Fruit fly (Drosophila melanogaster) whole organism, embryonic: ENCODE measurements around the gene spirit.

Source experiments
- Bdp1 ChIP-seq: fragments of 200-800 bp; sonication (Bioruptor generic); optimal IDR thresholded peaks from 3 replicates; lab custom pipeline; 2016; ENCODE audit warnings: missing biosample characterization, missing genetic modification characterization
- Blimp-1 ChIP-seq: fragments of 200-800 bp; sonication (Bioruptor generic); optimal IDR thresholded peaks from 3 replicates; lab custom pipeline; 2018; ENCODE audit warnings: missing biosample characterization, missing genetic modification characterization, mild to moderate bottlenecking, moderate library complexity, missing genetic modification reagents
- CG10543 ChIP-seq: fragments of 200-800 bp; sonication (Bioruptor generic); optimal IDR thresholded peaks from 3 replicates; lab custom pipeline; 2017; ENCODE audit warnings: missing biosample characterization, mild to moderate bottlenecking, missing genetic modification characterization, moderate library complexity
- CG11085 ChIP-seq: fragments of 200-800 bp; sonication (Bioruptor generic); IDR thresholded peaks from 2 replicates; pipeline ENCODE4 v1.3.6; 2022; ENCODE audit warnings: missing biosample characterization, missing genetic modification characterization
- CG12659 ChIP-seq: fragments of 200-800 bp; sonication (Bioruptor generic); optimal IDR thresholded peaks from 3 replicates; lab custom pipeline; 2017; ENCODE audit warnings: mild to moderate bottlenecking, missing biosample characterization, missing genetic modification reagents, missing genetic modification characterization
- CG14441 ChIP-seq: fragments of 200-800 bp; sonication (Bioruptor generic); IDR thresholded peaks from 2 replicates; pipeline ENCODE4 v1.3.6; 2022; ENCODE audit warnings: missing biosample characterization, missing genetic modification characterization
- CG17385 ChIP-seq: fragments of 200-800 bp; sonication (Bioruptor generic); optimal IDR thresholded peaks from 3 replicates; lab custom pipeline; 2018; ENCODE audit warnings: missing biosample characterization, mild to moderate bottlenecking, missing genetic modification characterization
- CG17612 ChIP-seq: fragments of 200-800 bp; sonication (Bioruptor generic); IDR thresholded peaks from 2 replicates; pipeline ENCODE4 v1.3.6; 2022; ENCODE audit warnings: missing biosample characterization, missing genetic modification characterization
- CG1792 ChIP-seq: fragments of 200-800 bp; sonication (Bioruptor generic); optimal IDR thresholded peaks from 2 replicates; lab custom pipeline; 2016; ENCODE audit warnings: missing biosample characterization, missing genetic modification characterization
- CG1832 ChIP-seq: fragments of 200-800 bp; sonication (Bioruptor generic); optimal IDR thresholded peaks from 2 replicates; lab custom pipeline; 2017; ENCODE audit warnings: missing biosample characterization, mild to moderate bottlenecking, missing genetic modification characterization, inconsistent platforms
- CG18764 ChIP-seq: fragments of 200-800 bp; sonication (Bioruptor generic); optimal IDR thresholded peaks from 3 replicates; lab custom pipeline; 2016; ENCODE audit warnings: missing biosample characterization, missing genetic modification characterization
- CG8089 ChIP-seq: fragments of 200-800 bp; sonication (Bioruptor generic); optimal IDR thresholded peaks from 3 replicates; lab custom pipeline; 2016; ENCODE audit warnings: missing biosample characterization, missing genetic modification characterization
- CG8281 ChIP-seq: fragments of 200-800 bp; sonication (Bioruptor generic); optimal IDR thresholded peaks from 2 replicates; lab custom pipeline; 2018; ENCODE audit warnings: missing biosample characterization, mild to moderate bottlenecking, missing genetic modification characterization, moderate library complexity
- CG8388 ChIP-seq: fragments of 200-800 bp; sonication (Bioruptor generic); optimal IDR thresholded peaks from 2 replicates; lab custom pipeline; 2019; ENCODE audit warnings: missing biosample characterization, mild to moderate bottlenecking, missing genetic modification characterization, moderate library complexity
- CG8765 ChIP-seq: fragments of 200-800 bp; sonication (Bioruptor generic); IDR thresholded peaks from 2 replicates; pipeline ENCODE4 v1.3.6; 2022; ENCODE audit warnings: missing biosample characterization, missing genetic modification characterization
- CG9437 ChIP-seq: fragments of 200-800 bp; sonication (Bioruptor generic); optimal IDR thresholded peaks from 2 replicates; lab custom pipeline; 2018; ENCODE audit warnings: missing biosample characterization, mild to moderate bottlenecking, missing genetic modification characterization
- Chrac-16 ChIP-seq: fragments of 200-800 bp; sonication (Bioruptor generic); optimal IDR thresholded peaks from 3 replicates; lab custom pipeline; 2016; ENCODE audit warnings: missing biosample characterization, missing genetic modification characterization
- CkIIα-i1 ChIP-seq: fragments of 200-800 bp; sonication (Bioruptor generic); IDR thresholded peaks from 2 replicates; pipeline ENCODE4 v1.3.6; 2022; ENCODE audit warnings: missing biosample characterization, missing genetic modification characterization
- Doc2 ChIP-seq: fragments of 200-800 bp; sonication (Bioruptor generic); IDR thresholded peaks from 2 replicates; pipeline ENCODE4 v1.3.6; 2022; ENCODE audit warnings: missing biosample characterization, missing genetic modification characterization
- E2f1 ChIP-seq: fragments of 200-800 bp; sonication (Bioruptor generic); IDR thresholded peaks from 2 replicates; pipeline ENCODE4 v1.3.6; 2022; ENCODE audit warnings: missing biosample characterization, missing genetic modification characterization
- Ets97D ChIP-seq: fragments of 200-800 bp; sonication (Bioruptor generic); optimal IDR thresholded peaks from 3 replicates; lab custom pipeline; 2016; ENCODE audit warnings: missing biosample characterization, missing genetic modification characterization
- Fer2 ChIP-seq: fragments of 200-800 bp; sonication (Bioruptor generic); optimal IDR thresholded peaks from 2 replicates; lab custom pipeline; 2018; ENCODE audit warnings: missing biosample characterization, mild to moderate bottlenecking, missing genetic modification characterization, moderate library complexity
- Jarid2 ChIP-seq: fragments of 200-800 bp; sonication (Bioruptor generic); optimal IDR thresholded peaks from 3 replicates; lab custom pipeline; 2017; ENCODE audit warnings: mild to moderate bottlenecking, missing biosample characterization, missing genetic modification reagents, missing genetic modification characterization
- Lhr ChIP-seq: fragments of 200-800 bp; sonication (Bioruptor generic); optimal IDR thresholded peaks from 3 replicates; lab custom pipeline; 2017; ENCODE audit warnings: mild to moderate bottlenecking, missing biosample characterization, missing genetic modification reagents, missing genetic modification characterization
- Lpt ChIP-seq: fragments of >200 bp; optimal IDR thresholded peaks from 2 replicates; lab custom pipeline; 2018; ENCODE audit warnings: missing biosample characterization, missing genetic modification characterization
- MESR4 ChIP-seq: fragments of 200-800 bp; sonication (Bioruptor generic); optimal IDR thresholded peaks from 2 replicates; lab custom pipeline; 2018; ENCODE audit warnings: missing biosample characterization, mild to moderate bottlenecking, missing genetic modification characterization, moderate library complexity
- MTF-1 ChIP-seq: fragments of 200-800 bp; sonication (Bioruptor generic); optimal IDR thresholded peaks from 2 replicates; lab custom pipeline; 2018; ENCODE audit warnings: missing biosample characterization, mild to moderate bottlenecking, missing genetic modification characterization, borderline replicate concordance
- Mes4 ChIP-seq: fragments of 200-800 bp; sonication (Bioruptor generic); optimal IDR thresholded peaks from 2 replicates; lab custom pipeline; 2016; ENCODE audit warnings: missing biosample characterization, missing genetic modification characterization
- Trl ChIP-seq, 3 experiments: fragments of >200 bp in 2 of 3; fragments of 200-800 bp in 1 of 3; sonication (Bioruptor generic) in 1 of 3; optimal IDR thresholded peaks; 2 replicates in 1 of 3; 3 replicates in 2 of 3; lab custom pipeline; 2016 to 2017; ENCODE audit warnings: missing biosample characterization in 1 of 3, missing genetic modification characterization in 1 of 3
- Xrp1 ChIP-seq: fragments of 200-800 bp; sonication (Bioruptor generic); IDR thresholded peaks from 2 replicates; pipeline ENCODE4 v1.3.6; 2022; ENCODE audit warnings: missing biosample characterization, missing genetic modification characterization
- amos ChIP-seq: fragments of 200-800 bp; sonication (Bioruptor generic); IDR thresholded peaks from 2 replicates; pipeline ENCODE4 v1.3.6; 2022; ENCODE audit warnings: missing biosample characterization, missing genetic modification characterization; ENCODE audit not compliant: partially characterized antibody
- az2 ChIP-seq: fragments of 200-800 bp; sonication (Bioruptor generic); optimal IDR thresholded peaks from 3 replicates; lab custom pipeline; 2016; ENCODE audit warnings: missing biosample characterization, missing genetic modification characterization
- cato ChIP-seq: fragments of 200-800 bp; sonication (Bioruptor generic); optimal IDR thresholded peaks from 2 replicates; lab custom pipeline; 2016; ENCODE audit warnings: missing biosample characterization, missing genetic modification characterization, borderline replicate concordance
- chif ChIP-seq, 2 experiments: fragments of 200-800 bp; sonication (Bioruptor generic); optimal IDR thresholded peaks; 3 replicates each; lab custom pipeline; 2016; ENCODE audit warnings: missing biosample characterization in 2 of 2, missing genetic modification characterization in 2 of 2
- emc ChIP-seq: fragments of 200-800 bp; sonication (Bioruptor generic); optimal IDR thresholded peaks from 2 replicates; lab custom pipeline; 2016; ENCODE audit warnings: missing biosample characterization, missing genetic modification characterization
- ems ChIP-seq: fragments of 200-800 bp; sonication (Bioruptor generic); optimal IDR thresholded peaks from 3 replicates; lab custom pipeline; 2016; ENCODE audit warnings: missing biosample characterization, missing genetic modification characterization
- fd3F ChIP-seq: fragments of 200-800 bp; sonication (Bioruptor generic); optimal IDR thresholded peaks from 2 replicates; lab custom pipeline; 2018; ENCODE audit warnings: missing biosample characterization, mild to moderate bottlenecking, missing genetic modification characterization, moderate library complexity
- ftz-f1 ChIP-seq: fragments of 200-800 bp; sonication (Bioruptor generic); optimal IDR thresholded peaks from 2 replicates; lab custom pipeline; 2016; ENCODE audit warnings: missing biosample characterization, missing genetic modification characterization
- gem ChIP-seq: fragments of 200-800 bp; sonication (Bioruptor generic); optimal IDR thresholded peaks from 2 replicates; lab custom pipeline; 2019; ENCODE audit warnings: missing biosample characterization, mild to moderate bottlenecking, missing genetic modification characterization, moderate library complexity
- gro ChIP-seq: fragments of 200-800 bp; sonication (Bioruptor generic); optimal IDR thresholded peaks from 2 replicates; lab custom pipeline; 2016; ENCODE audit warnings: missing biosample characterization, missing genetic modification characterization
- luna ChIP-seq: fragments of 200-800 bp; sonication (Bioruptor generic); optimal IDR thresholded peaks from 2 replicates; lab custom pipeline; 2016; ENCODE audit warnings: missing biosample characterization, missing genetic modification characterization
- oc ChIP-seq: fragments of 200-800 bp; sonication (Bioruptor generic); optimal IDR thresholded peaks from 2 replicates; lab custom pipeline; 2018; ENCODE audit warnings: missing biosample characterization, mild to moderate bottlenecking, missing genetic modification characterization, moderate library complexity
- phol ChIP-seq: fragments of 200-800 bp; sonication (Bioruptor generic); optimal IDR thresholded peaks from 3 replicates; lab custom pipeline; 2018; ENCODE audit warnings: missing biosample characterization, mild to moderate bottlenecking, missing genetic modification characterization, moderate library complexity
- psq ChIP-seq: fragments of 200-800 bp; sonication (Bioruptor generic); optimal IDR thresholded peaks from 2 replicates; lab custom pipeline; 2017; ENCODE audit warnings: missing biosample characterization, missing genetic modification characterization
- sqz ChIP-seq: fragments of 200-800 bp; sonication (Bioruptor generic); optimal IDR thresholded peaks from 3 replicates; lab custom pipeline; 2018; ENCODE audit warnings: missing biosample characterization, mild to moderate bottlenecking, missing genetic modification characterization
- tio ChIP-seq: fragments of 200-800 bp; sonication (Bioruptor generic); optimal IDR thresholded peaks from 2 replicates; lab custom pipeline; 2017; ENCODE audit warnings: missing biosample characterization, missing genetic modification characterization, inconsistent platforms
- z ChIP-seq: fragments of 200-800 bp; sonication (Bioruptor generic); IDR thresholded peaks from 3 replicates; pipeline ENCODE4 v1.3.6; 2022; ENCODE audit warnings: missing biosample characterization, missing genetic modification characterization
- zen ChIP-seq: fragments of 200-800 bp; sonication (Bioruptor generic); optimal IDR thresholded peaks from 3 replicates; lab custom pipeline; 2018; ENCODE audit warnings: missing biosample characterization, mild to moderate bottlenecking, missing genetic modification characterization, moderate library complexity

Gene spirit

DNA sequence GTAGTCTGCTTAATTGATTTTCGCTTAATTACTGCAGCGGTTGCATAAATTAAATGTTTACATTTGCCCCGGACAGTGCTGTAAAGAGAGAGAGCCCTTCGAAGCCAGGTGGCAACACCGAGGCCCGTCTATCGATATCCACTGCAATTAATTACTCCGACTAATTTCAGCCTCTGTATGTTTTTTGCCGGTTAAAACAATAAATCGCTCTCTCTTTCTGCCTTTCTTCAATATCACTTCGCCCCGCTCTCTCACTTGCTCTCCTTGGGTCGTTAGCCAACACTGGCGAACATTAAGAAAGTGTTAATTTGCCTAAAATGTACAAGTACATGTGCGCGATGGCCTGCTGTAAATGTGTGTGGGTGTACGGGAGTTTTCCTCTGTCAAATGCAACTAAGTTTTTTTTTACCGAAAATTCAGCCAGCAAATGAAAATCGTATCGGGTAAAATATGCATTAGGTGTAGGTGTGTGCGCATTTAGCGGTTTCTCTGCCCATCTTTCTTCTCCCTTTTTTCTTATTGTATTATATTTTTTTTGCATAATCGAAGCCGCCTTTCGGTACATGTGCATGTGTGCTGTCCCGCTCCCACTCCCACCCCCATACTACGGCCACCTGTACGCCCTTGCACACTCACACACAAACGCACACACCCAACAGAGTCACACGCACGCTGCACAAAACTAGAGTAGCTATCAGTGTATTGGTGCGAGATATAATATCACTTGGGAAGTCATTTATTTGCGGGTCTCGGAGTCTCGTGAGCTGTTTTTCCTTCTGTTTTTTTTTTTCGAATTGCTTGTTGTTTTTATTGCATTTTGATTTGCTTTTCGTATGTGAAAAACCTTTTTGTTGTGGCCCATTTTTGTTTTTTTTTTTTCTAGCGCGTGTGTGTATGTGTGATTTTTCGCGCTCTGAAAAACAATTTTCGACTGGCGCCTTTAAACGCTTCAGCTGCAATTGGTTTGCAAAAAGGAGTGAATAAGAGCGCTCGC lies 11.7 kb downstream of the spirit start (continued):
- TF ChIP-seq CG8765 (GFP tag; lab: Robert Waterston, UW), result no peak
- peak; percentile 11 for TF ChIP-seq CG18764 (GFP tag; lab: Kevin White, UChicago)
- peak; percentile 39 for TF ChIP-seq ftz-f1
- no peak for TF ChIP-seq CkIIα-i1 (GFP tag; lab: Robert Waterston, UW)
- TF ChIP-seq z (GFP tag; lab: Robert Waterston, UW), result no peak
- no peak for TF ChIP-seq CG1832 (GFP tag; lab: Kevin White, UChicago)
- TF ChIP-seq Chrac-16 (GFP tag; lab: Kevin White, UChicago), result no peak
- TF ChIP-seq E2f1 (GFP tag; lab: Robert Waterston, UW), result no peak; the same call in 1 of the 2 replicates
- TF ChIP-seq Bdp1 (GFP tag; lab: Kevin White, UChicago), result peak; percentile 0
- TF ChIP-seq zen (tag; lab: Kevin White, UChicago), result peak; percentile 80
- no peak for TF ChIP-seq az2 (GFP tag; lab: Kevin White, UChicago)
- peak; percentile 43 for TF ChIP-seq MTF-1 (GFP tag; lab: Kevin White, UChicago)
- peak; percentile 46 for TF ChIP-seq Xrp1 (GFP tag; lab: Robert Waterston, UW)
- no peak for TF ChIP-seq CG11085
- TF ChIP-seq CG14441 (GFP tag; lab: Robert Waterston, UW), result no peak
- no peak for TF ChIP-seq tio (GFP tag; lab: Kevin White, UChicago)
- TF ChIP-seq Mes4 (GFP tag; lab: Kevin White, UChicago), result no peak
- peak; percentile 22 for TF ChIP-seq CG9437
- peak; percentile 42 for TF ChIP-seq Blimp-1 (GFP tag; lab: Kevin White, UChicago)
- no peak for TF ChIP-seq luna (GFP tag; lab: Kevin White, UChicago)
- TF ChIP-seq ems (GFP tag; lab: Kevin White, UChicago), result peak; percentile 55
- TF ChIP-seq CG10543 (GFP tag; lab: Kevin White, UChicago), result peak; percentile 62
- no peak for TF ChIP-seq CG1792 (GFP tag; lab: Kevin White, UChicago)
- no peak for TF ChIP-seq emc (GFP tag; lab: Kevin White, UChicago)
- no peak for TF ChIP-seq psq (GFP tag; lab: Kevin White, UChicago)
- TF ChIP-seq chif (GFP tag; optimal IDR thresholded peaks at IDR 0.05; lab: Kevin White, UChicago), result peak; percentile 35 to 38
- peak; percentile 6 for TF ChIP-seq Ets97D
- no peak for TF ChIP-seq cato (GFP tag; lab: Kevin White, UChicago)
- TF ChIP-seq Fer2 (tag; lab: Kevin White, UChicago), result no peak
- TF ChIP-seq CG8388 (GFP tag; lab: Kevin White, UChicago), result no peak
- TF ChIP-seq CG17612 (GFP tag; lab: Robert Waterston, UW), result no peak
- no peak for TF ChIP-seq Lpt (GFP tag; lab: Kevin White, UChicago)
- no peak for TF ChIP-seq CG17385 (GFP tag; lab: Kevin White, UChicago)
- TF ChIP-seq CG8281, result peak; percentile 56
- TF ChIP-seq Lhr (GFP tag; lab: Kevin White, UChicago), result no peak
- TF ChIP-seq amos, result peak; percentile 54; the same call in 1 of the 2 replicates
- TF ChIP-seq CG8089 (GFP tag; lab: Kevin White, UChicago), result no peak
- peak; percentile 12 for TF ChIP-seq MESR4 (GFP tag; lab: Kevin White, UChicago)
- no peak for TF ChIP-seq Jarid2 (GFP tag; lab: Kevin White, UChicago)
- no peak for TF ChIP-seq fd3F (GFP tag; lab: Kevin White, UChicago)
- TF ChIP-seq sqz (GFP tag; lab: Kevin White, UChicago), result peak; percentile 24
- no peak for TF ChIP-seq oc (tag; lab: Kevin White, UChicago)
- TF ChIP-seq phol (tag; lab: Kevin White, UChicago), result peak; percentile 16
- no peak for TF ChIP-seq Doc2 (GFP tag; lab: Robert Waterston, UW)
- peak; percentile 54 for TF ChIP-seq CG12659 (GFP tag; lab: Kevin White, UChicago)
- peak; percentile 63 to 71 for TF ChIP-seq Trl (optimal IDR thresholded peaks at IDR 0.05; lab: Kevin White, UChicago)
- peak; percentile 40 for TF ChIP-seq Trl (GFP tag; optimal IDR thresholded peaks at IDR 0.05; lab: Kevin White, UChicago)
- TF ChIP-seq gro, result no peak
- TF ChIP-seq gem, result peak; percentile 8
